Worm (Caenorhabditis elegans) whole organism, mixed stage, embryonic: ENCODE data around the gene C36C9.6.
"Not testable (repeated sequence)": the region's sequence is repeated elsewhere in the genome, so short reads cannot be mapped to it uniquely, and the experiment has no call there.

Experiments used
- M03D4.4 ChIP-seq: sonication (generic microtip); optimal IDR thresholded peaks from 2 replicates; lab custom pipeline; 2017; ENCODE audit warnings: mild to moderate bottlenecking, missing genetic modification characterization, missing compliant biosample characterization
- ceh-39 ChIP-seq: fragments of 150-350 bp; optimal IDR thresholded peaks from 2 replicates; lab custom pipeline; 2014; ENCODE audit warnings: missing biosample characterization, missing genetic modification characterization
- ceh-43 ChIP-seq: fragments of 200-800 bp; sonication (Bioruptor generic); optimal IDR thresholded peaks from 2 replicates; lab custom pipeline; 2018; ENCODE audit warnings: mild to moderate bottlenecking, missing genetic modification characterization, moderate library complexity, missing compliant biosample characterization
- ces-1 ChIP-seq: fragments of 150-350 bp; optimal IDR thresholded peaks from 2 replicates; lab custom pipeline; 2014; ENCODE audit warnings: missing biosample characterization, missing genetic modification reagents, missing genetic modification characterization
- cnd-1 ChIP-seq: fragments of 200-800 bp; sonication (Bioruptor generic); optimal IDR thresholded peaks from 2 replicates; lab custom pipeline; 2018; ENCODE audit warnings: mild to moderate bottlenecking, missing genetic modification characterization, missing compliant biosample characterization
- drap-1 ChIP-seq: fragments of 200-800 bp; sonication (Bioruptor generic); optimal IDR thresholded peaks from 3 replicates; lab custom pipeline; 2018; ENCODE audit warnings: mild to moderate bottlenecking, missing genetic modification characterization, missing compliant biosample characterization
- elt-1 ChIP-seq: sonication (generic microtip); optimal IDR thresholded peaks from 2 replicates; lab custom pipeline; 2017; ENCODE audit warnings: missing genetic modification characterization, mild to moderate bottlenecking, missing compliant biosample characterization, antibody characterized with exemption, moderate library complexity, borderline replicate concordance; ENCODE audit not compliant: insufficient read depth
- elt-3 ChIP-seq: fragments of 150-350 bp; optimal IDR thresholded peaks from 2 replicates; lab custom pipeline; 2014; ENCODE audit warnings: missing biosample characterization, missing genetic modification characterization
- flh-1 ChIP-seq: fragments of 200-800 bp; sonication (Bioruptor generic); optimal IDR thresholded peaks from 2 replicates; lab custom pipeline; 2018; ENCODE audit warnings: mild to moderate bottlenecking, missing genetic modification characterization, moderate library complexity, missing compliant biosample characterization
- hlh-1 ChIP-seq: fragments of 150-350 bp; optimal IDR thresholded peaks from 2 replicates; lab custom pipeline; 2014; ENCODE audit warnings: missing biosample characterization, missing genetic modification reagents, missing genetic modification characterization
- lin-13 ChIP-seq: fragments of 150-350 bp; optimal IDR thresholded peaks from 2 replicates; lab custom pipeline; 2014; ENCODE audit warnings: missing biosample characterization, missing genetic modification characterization
- lin-32 ChIP-seq: fragments of 200-800 bp; sonication (Bioruptor generic); optimal IDR thresholded peaks from 2 replicates; lab custom pipeline; 2018; ENCODE audit warnings: mild to moderate bottlenecking, missing genetic modification characterization, missing compliant biosample characterization
- mab-5 ChIP-seq: fragments of 150-350 bp; optimal IDR thresholded peaks from 2 replicates; lab custom pipeline; 2014; ENCODE audit warnings: missing biosample characterization, missing genetic modification characterization
- mep-1 ChIP-seq: fragments of 150-350 bp; optimal IDR thresholded peaks from 2 replicates; lab custom pipeline; 2017; ENCODE audit warnings: missing biosample characterization, missing genetic modification reagents, missing genetic modification characterization, inconsistent platforms
- mls-2 ChIP-seq: sonication (generic microtip); optimal IDR thresholded peaks from 2 replicates; lab custom pipeline; 2016; ENCODE audit warnings: mild to moderate bottlenecking, missing genetic modification characterization, moderate library complexity, missing compliant biosample characterization
- nhr-12 ChIP-seq: fragments of 150-350 bp; optimal IDR thresholded peaks from 2 replicates; lab custom pipeline; 2014; ENCODE audit warnings: missing biosample characterization, missing genetic modification characterization
- nhr-2 ChIP-seq: fragments of 150-350 bp; optimal IDR thresholded peaks from 2 replicates; lab custom pipeline; 2014; ENCODE audit warnings: missing biosample characterization, missing genetic modification characterization
- nhr-28 ChIP-seq: fragments of 150-350 bp; optimal IDR thresholded peaks from 2 replicates; lab custom pipeline; 2014; ENCODE audit warnings: missing biosample characterization, missing genetic modification characterization
- sem-2 ChIP-seq: fragments of 200-800 bp; sonication (Bioruptor generic); optimal IDR thresholded peaks from 2 replicates; lab custom pipeline; 2018; ENCODE audit warnings: mild to moderate bottlenecking, missing genetic modification characterization, missing compliant biosample characterization
- snpc-4 ChIP-seq: fragments of 150-350 bp; optimal IDR thresholded peaks from 2 replicates; lab custom pipeline; 2014; ENCODE audit warnings: missing biosample characterization, missing genetic modification characterization
- sptf-1 ChIP-seq: sonication (generic microtip); optimal IDR thresholded peaks from 2 replicates; lab custom pipeline; 2017; ENCODE audit warnings: mild to moderate bottlenecking, missing genetic modification characterization, moderate library complexity, missing compliant biosample characterization
- tbx-8 ChIP-seq: fragments of 200-800 bp; sonication (Bioruptor generic); optimal IDR thresholded peaks from 2 replicates; lab custom pipeline; 2018; ENCODE audit warnings: mild to moderate bottlenecking, missing genetic modification characterization, moderate library complexity, missing compliant biosample characterization
- unc-120 ChIP-seq: sonication (generic microtip); optimal IDR thresholded peaks from 2 replicates; lab custom pipeline; 2017; ENCODE audit warnings: missing genetic modification characterization, missing compliant biosample characterization; ENCODE audit not compliant: poor library complexity, severe bottlenecking
- unc-62 ChIP-seq: fragments of 150-350 bp; optimal IDR thresholded peaks from 2 replicates; lab custom pipeline; 2014; ENCODE audit warnings: missing biosample characterization, missing genetic modification reagents, missing genetic modification characterization
- zip-8 ChIP-seq: fragments of 150-350 bp; optimal IDR thresholded peaks from 2 replicates; lab custom pipeline; 2014; ENCODE audit warnings: missing biosample characterization, missing genetic modification characterization
- ztf-11 ChIP-seq: fragments of 150-350 bp; optimal IDR thresholded peaks from 2 replicates; lab custom pipeline; 2014; ENCODE audit warnings: missing biosample characterization, missing genetic modification characterization

C36C9.6 gene

ce11 chrX:1689996-1690395 lies 798 bp downstream of the C36C9.6 start, which contains the start of gene C36C9.12:
TSS of gene C36C9.12 (minus strand) at chrX:1690096.
- TF ChIP-seq flh-1 (GFP tag; lab: Kevin White, UChicago); sem-2 (GFP tag; lab: Kevin White, UChicago); M03D4.4: not testable (repeated sequence)

ce11 chrX:1687079-1687478 lies 3.7 kb downstream of the C36C9.6 start, which contains the start of gene C36C9.11:
TSS of gene C36C9.11 (plus strand) at chrX:1687379.
- not testable (repeated sequence) for TF ChIP-seq sptf-1 (tag; lab: Kevin White, UChicago); ceh-43 (GFP tag; lab: Kevin White, UChicago); lin-32

- TF ChIP-seq lin-32 (no peak), elt-3 (tag; lab: Kevin White, UChicago) (no peak), lin-13 (tag; lab: Kevin White, UChicago) (no peak), sptf-1 (tag; lab: Kevin White, UChicago) (no peak), mls-2 (tag; lab: Kevin White, UChicago) (no peak)
Observed at ce11 chrX:1682558-1682957, 8.2 kb downstream of the C36C9.6 start, which contains the start of gene meg-4. TSS of gene meg-4 (plus strand) at chrX:1682954.

- no peak for TF ChIP-seq nhr-2 (tag; lab: Kevin White, UChicago)
- no peak for TF ChIP-seq nhr-28 (tag; lab: Kevin White, UChicago)
- no peak for TF ChIP-seq elt-1 (tag; lab: Kevin White, UChicago)
- TF ChIP-seq zip-8 (tag; lab: Kevin White, UChicago): no peak
- TF ChIP-seq mep-1 (tag; lab: Kevin White, UChicago): no peak
- TF ChIP-seq nhr-12 (tag; lab: Kevin White, UChicago): no peak
- TF ChIP-seq unc-120: no peak
- no peak for TF ChIP-seq ceh-39 (tag; lab: Kevin White, UChicago)
- TF ChIP-seq cnd-1 (tag; lab: Kevin White, UChicago): no peak
- TF ChIP-seq ztf-11 (tag; lab: Kevin White, UChicago): no peak
- TF ChIP-seq tbx-8: no peak
Observed at ce11 chrX:1678021-1678420, 12.8 kb downstream of the C36C9.6 start, which contains the start of gene fbxa-170. TSS of gene fbxa-170 (minus strand) at chrX:1678121.

- TF ChIP-seq nhr-2 (tag; lab: Kevin White, UChicago) (no peak), snpc-4 (tag; lab: Kevin White, UChicago) (no peak), mls-2 (tag; lab: Kevin White, UChicago) (no peak), nhr-12 (tag; lab: Kevin White, UChicago) (no peak)
Observed at ce11 chrX:1675879-1676278, 14.9 kb downstream of the C36C9.6 start.

- no peak for TF ChIP-seq nhr-28 (tag; lab: Kevin White, UChicago)
- TF ChIP-seq hlh-1 (tag; lab: Kevin White, UChicago): no peak
Observed at ce11 chrX:1674056-1674455, 16.7 kb downstream of the C36C9.6 start, which contains the start of gene tbx-31. TSS of gene tbx-31 (minus strand) at chrX:1674156.

- TF ChIP-seq drap-1 (no peak), ces-1 (GFP tag; lab: Kevin White, UChicago) (no peak), unc-120 (no peak), hlh-1 (tag; lab: Kevin White, UChicago) (no peak), unc-62 (GFP tag; lab: Kevin White, UChicago) (no peak), mab-5 (tag; lab: Kevin White, UChicago) (no peak), elt-1 (tag; lab: Kevin White, UChicago) (no peak), nhr-28 (tag; lab: Kevin White, UChicago) (no peak), flh-1 (GFP tag; lab: Kevin White, UChicago) (no peak), mep-1 (tag; lab: Kevin White, UChicago) (no peak), lin-32 (no peak), nhr-12 (tag; lab: Kevin White, UChicago) (no peak)
Observed at ce11 chrX:1668748-1669147, 22.0 kb downstream of the C36C9.6 start, which contains the start of gene R09H3.3. TSS of gene R09H3.3 (minus strand) at chrX:1668848.
